Fruit fly (Drosophila melanogaster): Measurements from ENCODE around the gene cdi.

DNA sequence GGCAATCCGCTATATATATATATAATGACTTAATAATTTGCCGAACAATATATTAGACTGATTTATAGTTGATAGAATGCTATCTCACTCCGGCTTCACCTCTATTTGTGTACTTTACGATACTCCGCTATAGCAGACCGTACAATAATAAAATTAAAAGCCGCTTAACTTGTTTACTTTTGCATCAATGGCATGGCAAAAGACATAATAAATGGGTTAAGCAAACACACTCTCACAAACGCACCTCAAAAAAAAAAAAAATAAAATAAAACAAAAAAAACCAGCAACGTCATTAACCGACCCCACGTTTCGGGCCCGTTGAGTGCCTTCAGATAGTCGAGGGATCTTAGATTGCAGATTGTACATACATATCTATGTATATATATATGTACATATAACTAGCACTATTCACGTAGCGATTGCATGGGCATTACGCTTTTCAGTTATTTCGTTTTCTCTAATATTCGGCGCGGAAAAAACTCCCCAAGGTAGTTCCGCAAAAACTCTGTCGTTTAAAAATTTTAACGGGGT lies 26.1 kb downstream of the cdi start:
- TF ChIP-seq ttk (optimal IDR thresholded peaks at IDR 0.05) = no peak
- no peak for TF ChIP-seq psq (optimal IDR thresholded peaks at IDR 0.05)
- no peak for TF ChIP-seq Sin3A (optimal IDR thresholded peaks at IDR 0.05)

Measured in Kc167 (cell line).